Worm (Caenorhabditis elegans) whole organism, L2 larva: ENCODE data around the gene ZC443.7.

ENCODE experiments used
- R02D3.7 ChIP-seq: fragments of 150-350 bp; optimal IDR thresholded peaks from 2 replicates; lab custom pipeline; 2014; ENCODE audit warnings: missing biosample characterization, missing genetic modification characterization
- alr-1 ChIP-seq: fragments of 150-350 bp; optimal IDR thresholded peaks from 2 replicates; lab custom pipeline; 2014; ENCODE audit warnings: missing biosample characterization, missing genetic modification characterization
- ama-1 ChIP-seq: fragments of 150-350 bp; optimal IDR thresholded peaks from 2 replicates; lab custom pipeline; 2018; ENCODE audit warnings: inconsistent platforms
- ceh-82 ChIP-seq: fragments of 150-350 bp; optimal IDR thresholded peaks from 2 replicates; lab custom pipeline; 2014; ENCODE audit warnings: missing biosample characterization, missing genetic modification characterization
- dmd-4 ChIP-seq: sonication (generic microtip); optimal IDR thresholded peaks from 2 replicates; lab custom pipeline; 2017; ENCODE audit warnings: missing biosample characterization, missing genetic modification characterization
- egl-27 ChIP-seq: sonication (generic microtip); optimal IDR thresholded peaks from 3 replicates; lab custom pipeline; 2017; ENCODE audit warnings: missing biosample characterization, missing genetic modification reagents, missing genetic modification characterization
- elt-3 ChIP-seq: sonication (generic microtip); optimal IDR thresholded peaks from 2 replicates; lab custom pipeline; 2017; ENCODE audit warnings: missing biosample characterization, missing genetic modification characterization
- fos-1 ChIP-seq: fragments of 150-350 bp; optimal IDR thresholded peaks from 2 replicates; lab custom pipeline; 2014; ENCODE audit warnings: missing biosample characterization, missing genetic modification characterization
- gmeb-1 ChIP-seq: fragments of 150-350 bp; optimal IDR thresholded peaks from 2 replicates; lab custom pipeline; 2014; ENCODE audit warnings: missing biosample characterization, missing genetic modification characterization
- lin-11 ChIP-seq: fragments of 150-350 bp; sonication (generic microtip); optimal IDR thresholded peaks from 2 replicates; lab custom pipeline; 2014; ENCODE audit warnings: missing biosample characterization, missing genetic modification characterization, inconsistent platforms, mixed read lengths
- lin-13 ChIP-seq: fragments of 150-350 bp; optimal IDR thresholded peaks from 2 replicates; lab custom pipeline; 2014; ENCODE audit warnings: missing biosample characterization, missing genetic modification reagents, missing genetic modification characterization
- lsy-2 ChIP-seq, 2 experiments: fragments of 150-350 bp in 1 of 2; sonication (generic microtip) in 1 of 2; optimal IDR thresholded peaks; 2 replicates each; lab custom pipeline; 2014 to 2017; ENCODE audit warnings: missing biosample characterization in 2 of 2, missing genetic modification characterization in 2 of 2
- mbf-1 ChIP-seq: sonication (generic microtip); optimal IDR thresholded peaks from 2 replicates; lab custom pipeline; 2017; ENCODE audit warnings: missing biosample characterization, missing genetic modification characterization
- mdl-1 ChIP-seq, 2 experiments: fragments of 150-350 bp in 1 of 2; sonication (generic microtip) in 1 of 2; optimal IDR thresholded peaks; 2 replicates each; lab custom pipeline; 2017; ENCODE audit warnings: missing biosample characterization in 2 of 2, missing genetic modification characterization in 2 of 2
- nhr-11 ChIP-seq: fragments of 150-350 bp; optimal IDR thresholded peaks from 2 replicates; lab custom pipeline; 2014; ENCODE audit warnings: missing biosample characterization, missing genetic modification characterization
- nhr-12 ChIP-seq: fragments of 150-350 bp; optimal IDR thresholded peaks from 2 replicates; lab custom pipeline; 2014; ENCODE audit warnings: missing biosample characterization, missing genetic modification characterization
- nhr-129 ChIP-seq: fragments of 150-350 bp; optimal IDR thresholded peaks from 2 replicates; lab custom pipeline; 2014; ENCODE audit warnings: missing biosample characterization, missing genetic modification characterization
- nhr-21 ChIP-seq: fragments of 150-350 bp; optimal IDR thresholded peaks from 2 replicates; lab custom pipeline; 2014; ENCODE audit warnings: missing biosample characterization, missing genetic modification characterization
- nhr-23 ChIP-seq: fragments of 150-350 bp; optimal IDR thresholded peaks from 2 replicates; lab custom pipeline; 2014; ENCODE audit warnings: missing biosample characterization, missing genetic modification reagents, missing genetic modification characterization
- nhr-237 ChIP-seq: fragments of 150-350 bp; optimal IDR thresholded peaks from 2 replicates; lab custom pipeline; 2014; ENCODE audit warnings: missing biosample characterization, missing genetic modification characterization
- nhr-77 ChIP-seq: fragments of 150-350 bp; optimal IDR thresholded peaks from 2 replicates; lab custom pipeline; 2014; ENCODE audit warnings: missing biosample characterization, missing genetic modification characterization
- peb-1 ChIP-seq: fragments of 150-350 bp; optimal IDR thresholded peaks from 2 replicates; lab custom pipeline; 2014; ENCODE audit warnings: missing biosample characterization, missing genetic modification characterization
- sem-4 ChIP-seq: fragments of 150-350 bp; optimal IDR thresholded peaks from 2 replicates; lab custom pipeline; 2014; ENCODE audit warnings: missing biosample characterization, missing genetic modification reagents, missing genetic modification characterization
- skn-1 ChIP-seq: sonication (generic microtip); optimal IDR thresholded peaks from 2 replicates; lab custom pipeline; 2017; ENCODE audit warnings: missing biosample characterization, missing genetic modification characterization
- sma-3 ChIP-seq: sonication (generic microtip); optimal IDR thresholded peaks from 2 replicates; lab custom pipeline; 2016; ENCODE audit warnings: missing genetic modification reagents, missing genetic modification characterization, missing compliant biosample characterization
- sma-9 ChIP-seq, 2 experiments: fragments of 150-350 bp in 1 of 2; sonication (generic microtip) in 1 of 2; optimal IDR thresholded peaks; 2 replicates each; lab custom pipeline; 2014 to 2016; ENCODE audit warnings: missing genetic modification characterization in 2 of 2, mild to moderate bottlenecking in 1 of 2, missing biosample characterization in 1 of 2, missing compliant biosample characterization in 1 of 2, missing genetic modification reagents in 1 of 2, moderate library complexity in 1 of 2
- snpc-4 ChIP-seq: fragments of 150-350 bp; optimal IDR thresholded peaks from 2 replicates; lab custom pipeline; 2014; ENCODE audit warnings: missing biosample characterization, missing genetic modification characterization
- unc-55 ChIP-seq: fragments of 150-350 bp; sonication (generic microtip); optimal IDR thresholded peaks from 3 replicates; lab custom pipeline; 2014; ENCODE audit warnings: missing biosample characterization, missing genetic modification reagents, missing genetic modification characterization
- unc-62 ChIP-seq: fragments of 150-350 bp; optimal IDR thresholded peaks from 2 replicates; lab custom pipeline; 2014; ENCODE audit warnings: missing biosample characterization, missing genetic modification reagents, missing genetic modification characterization
- ztf-1 ChIP-seq: fragments of 200-800 bp; sonication (Bioruptor generic); conservative IDR thresholded peaks from 2 replicates; pipeline ENCODE4 v1.3.6; 2022; ENCODE audit warnings: missing genetic modification characterization, missing compliant biosample characterization
- ztf-11 ChIP-seq: sonication (generic microtip); optimal IDR thresholded peaks from 2 replicates; lab custom pipeline; 2017; ENCODE audit warnings: missing biosample characterization, missing genetic modification characterization
- ztf-4 ChIP-seq: fragments of 150-350 bp; optimal IDR thresholded peaks from 2 replicates; lab custom pipeline; 2014; ENCODE audit warnings: missing biosample characterization, missing genetic modification characterization

Gene ZC443.7

DNA sequence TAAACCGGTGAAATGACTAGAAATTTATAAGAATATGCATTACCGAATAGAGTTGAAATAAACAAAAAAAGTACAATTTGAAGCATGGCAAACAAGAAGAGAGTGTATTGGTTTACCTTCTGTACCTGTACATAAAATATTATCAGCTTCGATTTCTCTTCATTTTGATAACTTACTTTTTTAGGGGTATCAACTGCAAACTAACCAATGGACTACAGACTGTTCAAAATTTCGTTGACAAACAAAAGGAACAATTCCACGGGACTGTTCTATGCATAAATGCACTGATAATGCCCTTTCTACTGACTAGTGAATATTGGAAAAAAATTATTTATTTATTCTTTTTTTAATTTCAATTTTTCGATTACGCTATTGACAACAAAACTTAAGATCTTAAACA lies 8.3 kb upstream of the ZC443.7 start, which contains the start of gene ugt-6:
Gene ugt-6, minus strand, starts transcription at position 233 of the 400 bp plus-strand sequence.
- TF ChIP-seq sma-9 (GFP tag; optimal IDR thresholded peaks at IDR 0.05; lab: Kevin White, UChicago) (no peak), sma-9 (tag; optimal IDR thresholded peaks at IDR 0.05; lab: Kevin White, UChicago) (no peak)

DNA sequence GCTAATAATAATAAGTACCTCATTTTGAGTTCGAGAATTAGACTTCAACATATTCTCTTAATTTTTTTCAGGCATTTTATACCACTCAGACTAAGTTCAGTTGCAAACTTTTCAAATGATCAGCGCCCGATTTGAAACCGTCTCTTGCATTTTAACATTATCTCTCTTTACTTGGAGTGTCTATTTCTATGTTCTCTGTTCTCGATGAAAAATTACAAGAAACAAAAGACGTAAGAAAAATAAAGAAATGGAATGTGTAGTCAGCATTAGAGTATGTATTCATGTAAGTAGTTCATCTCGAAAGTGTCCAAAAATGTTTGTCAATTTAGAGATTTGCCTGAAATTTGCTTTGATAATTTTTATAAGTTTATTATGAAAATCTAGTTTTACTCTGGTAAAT lies 6.1 kb upstream of the ZC443.7 start, which contains the start of gene ugt-3:
Gene ugt-3, minus strand, starts transcription at position 101 of the 400 bp plus-strand sequence.
- no peak for TF ChIP-seq unc-55
- TF ChIP-seq skn-1 (tag; lab: Kevin White, UChicago), result no peak
- TF ChIP-seq mdl-1 (tag; optimal IDR thresholded peaks at IDR 0.05; lab: Kevin White, UChicago), result no peak

DNA sequence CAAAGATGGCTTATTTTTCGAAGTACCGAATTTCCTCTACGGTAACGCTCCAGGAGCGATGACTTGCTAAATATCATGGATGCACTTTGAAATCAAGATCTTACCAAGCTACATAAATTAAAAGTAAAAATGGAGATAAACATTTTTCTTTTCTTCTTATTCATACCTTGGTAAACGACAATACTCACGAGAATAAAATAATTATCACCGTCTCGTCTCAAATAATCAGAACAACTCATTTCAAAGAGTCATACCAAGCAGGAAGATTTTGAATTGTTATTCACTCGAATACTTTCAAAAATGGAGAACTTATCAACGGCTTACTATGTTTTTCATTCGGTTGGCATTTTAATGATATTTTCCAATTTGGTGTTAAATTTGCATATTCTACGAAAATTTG lies 3.0 kb upstream of the ZC443.7 start, which contains the start of gene srbc-45:
Gene srbc-45, plus strand, starts transcription at position 301 of the 400 bp plus-strand sequence.
- TF ChIP-seq unc-55 (no peak), nhr-21 (tag; lab: Kevin White, UChicago) (no peak), ztf-1 (GFP tag; lab: Robert Waterston, UW) (no peak), ceh-82 (tag; lab: Kevin White, UChicago) (no peak), lin-13 (GFP tag; lab: Kevin White, UChicago) (no peak), unc-62 (GFP tag; lab: Kevin White, UChicago) (no peak), nhr-129 (tag; lab: Kevin White, UChicago) (no peak), skn-1 (tag; lab: Kevin White, UChicago) (no peak), elt-3 (tag; lab: Kevin White, UChicago) (no peak), ztf-4 (tag; lab: Kevin White, UChicago) (no peak), R02D3.7 (tag; lab: Kevin White, UChicago) (no peak), dmd-4 (tag; lab: Kevin White, UChicago) (no peak), gmeb-1 (tag; lab: Kevin White, UChicago) (no peak), nhr-77 (tag; lab: Kevin White, UChicago) (no peak), ztf-11 (tag; lab: Kevin White, UChicago) (no peak), nhr-23 (tag; lab: Kevin White, UChicago) (no peak), nhr-237 (tag; lab: Kevin White, UChicago) (no peak), lin-11 (tag; lab: Kevin White, UChicago) (no peak), snpc-4 (tag; lab: Kevin White, UChicago) (no peak)

DNA sequence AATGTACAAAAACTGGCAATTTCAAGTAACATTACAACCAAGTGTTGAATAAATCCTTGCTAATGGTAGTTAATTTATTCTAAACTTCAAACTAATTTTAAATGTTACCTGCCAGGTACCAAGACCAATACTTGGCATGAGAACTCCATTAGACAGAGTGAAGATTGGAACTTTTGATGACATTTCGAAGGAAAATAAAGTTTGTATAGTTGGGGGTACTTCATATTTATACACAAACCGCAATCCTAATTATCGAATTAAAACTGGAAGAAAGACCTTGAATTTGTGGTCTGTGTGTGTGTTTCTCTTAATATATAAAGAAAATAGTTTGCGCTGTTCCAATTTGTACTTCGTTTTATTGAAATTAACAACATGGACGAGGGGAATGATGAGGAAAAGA lies 3.6 kb downstream of the ZC443.7 start, which contains the start of gene ZC443.1:
Gene ZC443.1, minus strand, starts transcription at position 205 of the 400 bp plus-strand sequence.
- TF ChIP-seq fos-1 (tag; lab: Kevin White, UChicago) (no peak), lin-13 (GFP tag; lab: Kevin White, UChicago) (no peak), nhr-11 (tag; lab: Kevin White, UChicago) (no peak), peb-1 (no peak), nhr-12 (tag; lab: Kevin White, UChicago) (no peak), ztf-1 (GFP tag; lab: Robert Waterston, UW) (no peak), egl-27 (tag; lab: Kevin White, UChicago) (no peak), dmd-4 (tag; lab: Kevin White, UChicago) (no peak), mdl-1 (tag; optimal IDR thresholded peaks at IDR 0.05; lab: Kevin White, UChicago) (no peak), lsy-2 (tag; optimal IDR thresholded peaks at IDR 0.05; lab: Kevin White, UChicago) (no peak), R02D3.7 (tag; lab: Kevin White, UChicago) (no peak), ztf-4 (tag; lab: Kevin White, UChicago) (no peak), sma-3 (GFP tag; lab: Kevin White, UChicago) (no peak), nhr-237 (tag; lab: Kevin White, UChicago) (no peak)

DNA sequence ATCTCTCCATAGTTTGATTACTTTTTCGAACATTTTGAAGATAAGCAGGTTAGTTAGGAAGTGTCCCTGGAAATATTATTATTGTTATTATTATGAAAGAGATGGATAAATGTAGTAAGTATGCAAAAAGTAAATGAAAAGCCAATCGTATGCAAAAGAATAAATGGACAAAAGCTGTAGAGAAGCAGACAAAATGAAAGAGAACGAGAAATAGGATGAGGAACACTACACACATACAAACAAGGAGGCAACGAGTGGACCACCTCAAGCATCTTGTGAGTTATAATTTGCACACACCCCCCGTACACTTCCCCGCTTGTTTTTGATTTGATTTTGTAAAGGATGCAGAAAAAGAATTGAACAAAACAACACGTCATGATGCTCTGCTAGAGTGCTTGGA lies 4.8 kb downstream of the ZC443.7 start, which contains the start of gene ZC443.2:
Gene ZC443.2, minus strand, starts transcription at position 67 of the 400 bp plus-strand sequence.
- TF ChIP-seq unc-55 (peak; percentile 64), sem-4 (tag; lab: Kevin White, UChicago) (no peak)

DNA sequence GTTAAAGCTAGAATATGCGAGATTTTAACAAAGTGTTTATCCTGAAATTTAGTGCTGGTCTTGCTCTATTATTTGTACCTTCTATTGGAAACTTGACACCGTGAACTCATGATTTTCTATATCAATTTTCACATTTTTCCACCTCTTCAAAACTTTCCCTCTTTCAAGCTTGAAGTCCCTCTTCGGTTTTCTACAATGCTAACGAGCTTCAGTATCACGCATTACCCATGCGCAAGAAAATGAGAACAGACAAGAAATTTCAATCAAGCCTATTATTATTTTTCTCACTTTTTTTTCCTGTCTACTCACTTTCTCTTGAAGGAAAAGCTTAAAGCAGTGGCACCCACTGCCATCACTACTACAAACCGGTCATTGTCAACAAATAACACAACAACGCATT lies 5.5 kb downstream of the ZC443.7 start:
- no peak for TF ChIP-seq mbf-1 (tag; lab: Kevin White, UChicago)
- TF ChIP-seq lsy-2 (tag; optimal IDR thresholded peaks at IDR 0.05; lab: Kevin White, UChicago), result peak in 1 of 2 experiments; percentile 5
- TF ChIP-seq alr-1 (tag; lab: Kevin White, UChicago), result no peak
- peak; percentile 15 for TF ChIP-seq ama-1 (lab: Kevin White, UChicago)
